Worm (Caenorhabditis elegans): Measurements from ENCODE around the gene rml-1.
A peak's percentile ranks its signal among the peaks of the same experiment; 100 is the strongest.

Gene rml-1

DNA sequence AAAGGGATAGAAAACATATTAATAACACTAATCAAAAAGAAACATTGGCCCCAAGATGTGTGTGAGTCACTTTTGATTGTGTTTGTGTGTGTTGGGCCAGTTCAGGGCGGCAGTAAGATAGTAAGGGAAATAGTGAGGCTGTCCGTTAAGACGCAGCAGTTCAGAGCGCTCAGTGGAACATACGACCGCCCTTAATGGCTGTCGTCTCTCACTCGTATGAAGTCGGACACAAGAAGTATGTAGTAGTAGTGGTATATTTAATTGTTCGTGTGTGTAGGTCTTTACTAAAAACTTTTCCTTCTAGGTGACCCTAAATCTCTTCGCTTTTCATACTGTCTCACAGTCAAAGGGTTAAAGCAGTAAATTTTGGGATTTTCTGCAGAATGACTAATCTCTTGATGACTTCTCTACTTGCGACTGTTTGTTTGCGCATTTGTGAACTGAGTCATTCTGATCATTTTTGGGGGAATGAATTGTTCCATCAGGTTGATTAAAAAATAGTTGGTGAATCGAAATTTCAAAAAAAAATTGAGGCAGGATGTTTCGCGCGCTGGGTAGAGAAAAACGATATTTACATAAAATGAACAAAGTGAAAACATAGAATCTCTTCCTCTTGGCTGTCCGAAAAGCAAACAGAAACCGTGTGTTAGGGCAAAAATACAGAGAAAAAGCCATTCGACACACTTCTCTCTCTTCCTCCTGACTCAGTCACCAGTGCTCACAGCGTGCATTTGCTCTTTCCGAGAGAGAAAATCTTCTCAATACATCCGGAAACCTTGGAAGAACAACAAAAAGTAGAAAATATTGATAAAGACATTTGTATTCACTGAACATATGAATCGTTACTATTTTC, 4.4 kb downstream of the rml-1 start (continued):
- TF ChIP-seq snpc-3.4 (tag; optimal IDR thresholded peaks at IDR 0.05) = peak; percentile 25
- TF ChIP-seq tbp1 (GFP tag; optimal IDR thresholded peaks at IDR 0.05) = peak; percentile 16
- TF ChIP-seq aptf-3 (GFP tag; IDR thresholded peaks at IDR 0.05) = peak; percentile 33; the same call in 1 of the 2 replicates
- TF ChIP-seq cebp-1 (GFP tag; IDR thresholded peaks at IDR 0.05) = no peak
- peak; percentile 44 for TF ChIP-seq cebp-1 (tag; optimal IDR thresholded peaks at IDR 0.05)
- peak; percentile 10; the same call in 1 of the 2 replicates for TF ChIP-seq madf-6 (GFP tag; IDR thresholded peaks at IDR 0.05)
- peak; percentile 62; the same call in 1 of the 2 replicates for TF ChIP-seq C06A6.2 (GFP tag; conservative IDR thresholded peaks at IDR 0.05)
- TF ChIP-seq tlf-1 (GFP tag; optimal IDR thresholded peaks at IDR 0.05) = peak; percentile 5
- TF ChIP-seq cebp-2 (GFP tag; IDR thresholded peaks at IDR 0.05) = no peak
- peak; percentile 18 for TF ChIP-seq gei-17 (GFP tag; optimal IDR thresholded peaks at IDR 0.05)
- 0 out of 2 replicates have a peak, but pooled peaks have one; percentile 7 for TF ChIP-seq F33H1.4 (GFP tag; IDR thresholded peaks at IDR 0.05)
- peak; percentile 30; the same call in 1 of the 2 replicates for TF ChIP-seq D2030.7 (GFP tag; IDR thresholded peaks at IDR 0.05)
- TF ChIP-seq ztf-28 (GFP tag; IDR thresholded peaks at IDR 0.05) = no peak
- peak; percentile 2 for TF ChIP-seq ztf-22 (GFP tag; optimal IDR thresholded peaks at IDR 0.05)
- peak; percentile 36; the same call in 1 of the 2 replicates for TF ChIP-seq hmg-1.2 (GFP tag; IDR thresholded peaks at IDR 0.05)
- no peak for TF ChIP-seq rpc-1 (optimal IDR thresholded peaks at IDR 0.05)
- no peak for TF ChIP-seq rpc-1 (tag; optimal IDR thresholded peaks at IDR 0.05)
- peak; percentile 45 for TF ChIP-seq athp-1 (tag; optimal IDR thresholded peaks at IDR 0.05)
- peak; percentile 72 for TF ChIP-seq repo-1 (tag; optimal IDR thresholded peaks at IDR 0.05)
- peak; percentile 40 for TF ChIP-seq ZK185.1 (tag; optimal IDR thresholded peaks at IDR 0.05; ENCODE audit: poor library complexity, severe bottlenecking)
- TF ChIP-seq egl-44 (GFP tag; IDR thresholded peaks at IDR 0.05) = 0 out of 2 replicates have a peak, but pooled peaks have one; percentile 11
- TF ChIP-seq dox-1 (GFP tag; IDR thresholded peaks at IDR 0.05) = 0 out of 2 replicates have a peak, but pooled peaks have one; percentile 12
- TF ChIP-seq B0336.3 (GFP tag; IDR thresholded peaks at IDR 0.05) = peak; percentile 78
- TF ChIP-seq madf-10 (tag; optimal IDR thresholded peaks at IDR 0.05) = no peak
- TF ChIP-seq K12H6.12 (tag; optimal IDR thresholded peaks at IDR 0.05) = peak; percentile 23
- no peak for TF ChIP-seq dpl-1 (GFP tag; optimal IDR thresholded peaks at IDR 0.05)
- TF ChIP-seq Y56A3A.18 (GFP tag; IDR thresholded peaks at IDR 0.05) = peak; percentile 81; the same call in 1 of the 2 replicates
- 0 out of 2 replicates have a peak, but pooled peaks have one; percentile 31 for TF ChIP-seq lin-26 (GFP tag; IDR thresholded peaks at IDR 0.05)

DNA sequence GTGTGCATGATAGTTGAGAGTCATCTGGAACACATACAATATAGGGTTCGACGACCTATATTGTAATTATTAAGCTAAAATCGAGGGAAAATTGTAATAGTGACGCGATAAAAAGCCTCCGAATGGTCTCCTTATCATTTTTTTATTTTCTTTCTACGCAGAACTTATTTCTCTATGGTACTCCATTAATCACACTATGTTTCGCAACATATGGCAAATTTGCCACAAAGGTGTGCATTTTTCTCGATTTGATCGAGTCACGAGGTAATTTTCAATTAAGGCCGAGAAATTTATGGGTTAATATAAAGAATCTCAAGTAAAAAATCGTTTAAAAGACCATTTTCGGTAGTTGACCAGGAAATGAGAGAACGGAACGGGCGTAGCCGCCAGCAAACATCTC, 5.8 kb downstream of the rml-1 start, which contains the start of gene dbn-1:
Gene dbn-1 (minus strand): TSS at position 24 of the 400 bp plus-strand sequence.
- no peak for TF ChIP-seq nhr-120 (GFP tag; IDR thresholded peaks at IDR 0.05)
- TF ChIP-seq nhr-80 (tag; optimal IDR thresholded peaks at IDR 0.05) = peak; percentile 66
- no peak for TF ChIP-seq madf-3 (GFP tag; IDR thresholded peaks at IDR 0.05)
- TF ChIP-seq tbx-9 (tag; optimal IDR thresholded peaks at IDR 0.05; ENCODE audit: borderline replicate concordance) = no peak
- no peak for TF ChIP-seq nfya-2 (GFP tag; IDR thresholded peaks at IDR 0.05)
- TF ChIP-seq snpc-1.3 (tag; optimal IDR thresholded peaks at IDR 0.05; ENCODE audit: insufficient read depth) = no peak
- no peak for TF ChIP-seq athp-1 (tag; optimal IDR thresholded peaks at IDR 0.05)
- no peak for TF ChIP-seq zim-3 (tag; optimal IDR thresholded peaks at IDR 0.05)
- no peak for TF ChIP-seq F55B11.4 (tag; optimal IDR thresholded peaks at IDR 0.05; ENCODE audit: borderline replicate concordance, insufficient read depth)
- TF ChIP-seq dpff-1 (tag; optimal IDR thresholded peaks at IDR 0.05) = no peak
- no peak for TF ChIP-seq ztf-25 (GFP tag; IDR thresholded peaks at IDR 0.05)
- peak; percentile 66; the same call in 1 of the 2 replicates for TF ChIP-seq cebp-1 (GFP tag; IDR thresholded peaks at IDR 0.05)
- TF ChIP-seq cebp-1 (tag; optimal IDR thresholded peaks at IDR 0.05) = peak; percentile 86
- TF ChIP-seq ekl-4 (GFP tag; IDR thresholded peaks at IDR 0.05) = no peak
- no peak for TF ChIP-seq fkh-3 (tag; optimal IDR thresholded peaks at IDR 0.05)
- no peak for TF ChIP-seq egrh-3 (GFP tag; IDR thresholded peaks at IDR 0.05)
- TF ChIP-seq F23B12.7 (tag; optimal IDR thresholded peaks at IDR 0.05; ENCODE audit: insufficient read depth) = peak; percentile 3
